Fruit fly (Drosophila melanogaster): ENCODE measurements around the gene CG10588.
A peak's percentile ranks its signal among the peaks of the same experiment; 100 is the strongest.

Gene CG10588

dm6 chr3L:20954118-20954517, 2.6 kb upstream of the CG10588 start (continued):
- TF ChIP-seq Antp (GFP tag; optimal IDR thresholded peaks at IDR 0.05), result no peak
- TF ChIP-seq CG15696 (tag; optimal IDR thresholded peaks at IDR 0.05), result peak; percentile 61
- peak; percentile 25 for TF ChIP-seq CrebB (tag; optimal IDR thresholded peaks at IDR 0.05)
- no peak for TF ChIP-seq dysf (GFP tag; IDR thresholded peaks at IDR 0.05)
- peak; percentile 8 for TF ChIP-seq org-1 (GFP tag; optimal IDR thresholded peaks at IDR 0.05)
- TF ChIP-seq gsb (GFP tag; IDR thresholded peaks at IDR 0.05), result no peak
- no peak for TF ChIP-seq Nf-YC (tag; optimal IDR thresholded peaks at IDR 0.05)
- no peak for TF ChIP-seq phol (tag; optimal IDR thresholded peaks at IDR 0.05)
- no peak for TF ChIP-seq ems (GFP tag; optimal IDR thresholded peaks at IDR 0.05)
- no peak for TF ChIP-seq CG12744 (GFP tag; optimal IDR thresholded peaks at IDR 0.05)
- no peak for TF ChIP-seq sisA (GFP tag; IDR thresholded peaks at IDR 0.05)
- TF ChIP-seq CG3407 (GFP tag; optimal IDR thresholded peaks at IDR 0.05), result peak; percentile 31
- no peak for TF ChIP-seq D19A (tag; optimal IDR thresholded peaks at IDR 0.05)
- no peak for TF ChIP-seq Hey (tag; optimal IDR thresholded peaks at IDR 0.05)
- TF ChIP-seq CG11398 (GFP tag; optimal IDR thresholded peaks at IDR 0.05), result peak; percentile 6
- 0 out of 3 replicates have a peak, but pooled peaks have one; percentile 33 for TF ChIP-seq ci (GFP tag; IDR thresholded peaks at IDR 0.05)
- TF ChIP-seq odd (GFP tag; optimal IDR thresholded peaks at IDR 0.05), result peak; percentile 56
- peak; percentile 60 for TF ChIP-seq CG15601 (tag; optimal IDR thresholded peaks at IDR 0.05)
- TF ChIP-seq Asciz (GFP tag; optimal IDR thresholded peaks at IDR 0.05), result peak; percentile 42
- TF ChIP-seq otp (GFP tag; IDR thresholded peaks at IDR 0.05), result peak; percentile 64; the same call in 1 of the 3 replicates
- TF ChIP-seq CG10654 (GFP tag; optimal IDR thresholded peaks at IDR 0.05), result no peak
- no peak for TF ChIP-seq Dp (GFP tag; optimal IDR thresholded peaks at IDR 0.05)
- TF ChIP-seq CG10462 (GFP tag; optimal IDR thresholded peaks at IDR 0.05), result no peak
- no peak for TF ChIP-seq Hr78 (GFP tag; optimal IDR thresholded peaks at IDR 0.05)
- no peak for TF ChIP-seq CG18764 (GFP tag; optimal IDR thresholded peaks at IDR 0.05)
- no peak for TF ChIP-seq NC2α (GFP tag; optimal IDR thresholded peaks at IDR 0.05)
- TF ChIP-seq Trl (optimal IDR thresholded peaks at IDR 0.05), result no peak
- peak; percentile 29 for TF ChIP-seq Trl (GFP tag; optimal IDR thresholded peaks at IDR 0.05)
- TF ChIP-seq CG6765 (GFP tag; optimal IDR thresholded peaks at IDR 0.05), result no peak
- no peak for TF ChIP-seq HLH54F (GFP tag; optimal IDR thresholded peaks at IDR 0.05)
- TF ChIP-seq Spps (tag; optimal IDR thresholded peaks at IDR 0.05), result peak; percentile 13
- no peak for TF ChIP-seq Eip74EF (GFP tag; optimal IDR thresholded peaks at IDR 0.05)
- peak; percentile 8 for TF ChIP-seq tup (GFP tag; optimal IDR thresholded peaks at IDR 0.05)
- TF ChIP-seq CG32772 (GFP tag; IDR thresholded peaks at IDR 0.05), result no peak
- TF ChIP-seq CG14965 (GFP tag; optimal IDR thresholded peaks at IDR 0.05; ENCODE audit: borderline replicate concordance), result peak; percentile 31
- TF ChIP-seq CG5180 (GFP tag; optimal IDR thresholded peaks at IDR 0.05), result peak; percentile 25
- peak; percentile 22 for TF ChIP-seq CG2116 (GFP tag; optimal IDR thresholded peaks at IDR 0.05)
- TF ChIP-seq lola (GFP tag; optimal IDR thresholded peaks at IDR 0.05), result no peak
- no peak for TF ChIP-seq CG2199 (GFP tag; IDR thresholded peaks at IDR 0.05)
- no peak for TF ChIP-seq CG13894 (tag; optimal IDR thresholded peaks at IDR 0.05)
- peak; percentile 37 for TF ChIP-seq CG10209 (GFP tag; optimal IDR thresholded peaks at IDR 0.05)
- no peak for TF ChIP-seq GATAe (GFP tag; conservative IDR thresholded peaks at IDR 0.05)
- no peak for TF ChIP-seq CG6689 (GFP tag; IDR thresholded peaks at IDR 0.05)
- peak; percentile 9 for TF ChIP-seq Hmr (GFP tag; optimal IDR thresholded peaks at IDR 0.05)
- TF ChIP-seq CG1529 (GFP tag; optimal IDR thresholded peaks at IDR 0.05), result peak; percentile 20
- TF ChIP-seq ac (GFP tag; optimal IDR thresholded peaks at IDR 0.05), result peak; percentile 44
- TF ChIP-seq stc (GFP tag; IDR thresholded peaks at IDR 0.05), result no peak
- no peak for TF ChIP-seq CG7556 (GFP tag; optimal IDR thresholded peaks at IDR 0.05)
- TF ChIP-seq Scr (GFP tag; IDR thresholded peaks at IDR 0.05; ENCODE audit: partially characterized antibody), result no peak
- TF ChIP-seq Optix (GFP tag; IDR thresholded peaks at IDR 0.05), result no peak
- TF ChIP-seq Ravus (GFP tag; IDR thresholded peaks at IDR 0.05), result no peak

All from whole organism, embryonic.